Fruit fly (Drosophila melanogaster) whole organism, pupa: ENCODE measurements around the gene CG8673.
A peak's percentile ranks its signal among the peaks of the same experiment; 100 is the strongest.

Experiments
- CG10348 ChIP-seq: fragments of 200-800 bp; sonication (Bioruptor generic); IDR thresholded peaks from 2 replicates; pipeline ENCODE4 v1.3.6; 2022; ENCODE audit warnings: missing biosample characterization, missing genetic modification characterization
- CG12605 ChIP-seq: fragments of 200-800 bp; sonication (Bioruptor generic); IDR thresholded peaks from 2 replicates; pipeline ENCODE4 v1.3.6; 2022; ENCODE audit warnings: missing biosample characterization, missing genetic modification characterization
- CG14655 ChIP-seq: fragments of 200-800 bp; sonication (Bioruptor generic); optimal IDR thresholded peaks from 3 replicates; lab custom pipeline; 2017; ENCODE audit warnings: mild to moderate bottlenecking, missing biosample characterization, missing genetic modification reagents, missing genetic modification characterization
- CG17806 ChIP-seq: fragments of 200-800 bp; sonication (Bioruptor generic); optimal IDR thresholded peaks from 2 replicates; lab custom pipeline; 2018; ENCODE audit warnings: missing biosample characterization, mild to moderate bottlenecking, missing genetic modification characterization, moderate library complexity
- CG32121 ChIP-seq: fragments of 200-800 bp; sonication (Bioruptor generic); IDR thresholded peaks from 2 replicates; pipeline ENCODE4 v1.3.6; 2022; ENCODE audit warnings: missing biosample characterization, missing genetic modification characterization
- CG8159 ChIP-seq: fragments of 200-800 bp; sonication (Bioruptor generic); optimal IDR thresholded peaks from 3 replicates; lab custom pipeline; 2018; ENCODE audit warnings: missing biosample characterization, mild to moderate bottlenecking, missing genetic modification characterization, moderate library complexity
- CG8301 ChIP-seq: fragments of 200-800 bp; sonication (Bioruptor generic); optimal IDR thresholded peaks from 2 replicates; lab custom pipeline; 2018; ENCODE audit warnings: missing biosample characterization, mild to moderate bottlenecking, missing genetic modification characterization
- EcR ChIP-seq: fragments of 200-800 bp; sonication (Bioruptor generic); optimal IDR thresholded peaks from 3 replicates; lab custom pipeline; 2019; ENCODE audit warnings: missing biosample characterization, missing genetic modification characterization, mild to moderate bottlenecking, moderate library complexity, missing genetic modification reagents
- Snoo ChIP-seq: fragments of 200-800 bp; sonication (Bioruptor generic); optimal IDR thresholded peaks from 3 replicates; lab custom pipeline; 2017; ENCODE audit warnings: missing biosample characterization, mild to moderate bottlenecking, missing genetic modification characterization, inconsistent platforms
- gl ChIP-seq: fragments of 200-800 bp; sonication (Bioruptor generic); optimal IDR thresholded peaks from 2 replicates; lab custom pipeline; 2018; ENCODE audit warnings: missing biosample characterization, mild to moderate bottlenecking, missing genetic modification characterization
- rn ChIP-seq: fragments of 200-800 bp; sonication (Bioruptor generic); IDR thresholded peaks from 2 replicates; pipeline ENCODE4 v1.3.6; 2022; ENCODE audit warnings: missing biosample characterization, missing genetic modification characterization

DNA sequence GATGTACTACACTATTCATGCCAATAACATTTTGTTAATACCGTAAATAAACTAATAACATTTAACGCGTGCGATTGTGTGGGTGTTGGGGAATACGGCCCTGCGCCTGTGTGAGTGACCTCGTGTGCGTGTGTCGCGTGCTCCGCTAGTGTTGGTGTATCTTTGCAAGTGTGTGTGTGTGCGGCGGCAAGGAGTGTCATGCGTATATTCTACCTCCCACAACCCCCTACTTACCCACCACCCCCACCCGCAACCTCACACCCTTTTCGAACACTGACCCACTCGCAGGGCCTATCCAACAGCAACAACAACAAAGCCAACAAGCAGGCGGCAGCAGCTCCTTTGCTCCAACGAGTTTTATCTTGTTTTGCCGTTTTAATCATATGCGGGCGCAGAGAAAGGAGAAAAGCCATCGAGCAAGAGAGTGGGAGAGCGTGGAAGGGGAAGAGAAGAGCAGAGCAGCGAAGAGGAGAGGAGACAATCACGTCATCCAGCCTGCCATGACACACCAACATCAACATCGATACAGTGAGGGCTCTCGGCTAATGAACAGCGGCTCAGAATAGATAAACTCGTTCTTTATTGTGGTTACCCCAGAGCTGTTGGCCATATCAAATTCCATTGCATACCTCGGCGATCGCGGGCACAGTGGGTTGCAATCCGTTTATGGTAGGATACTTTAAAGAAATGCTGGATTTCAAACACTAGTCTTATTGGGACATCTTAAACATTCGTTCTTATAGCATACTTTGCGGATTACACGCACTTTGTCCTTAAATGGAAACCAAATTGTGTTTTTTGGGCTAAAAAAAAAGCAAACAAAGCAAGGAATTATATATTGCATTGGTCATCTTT is 39.6 kb upstream of the CG8673 start:
- no peak for TF ChIP-seq CG8159
- TF ChIP-seq CG17806 (tag; lab: Kevin White, UChicago): no peak
- peak; percentile 4 for TF ChIP-seq CG8301 (tag; lab: Kevin White, UChicago)
- TF ChIP-seq gl (tag; lab: Kevin White, UChicago): no peak
- TF ChIP-seq CG14655 (GFP tag; lab: Kevin White, UChicago): peak; percentile 23
- peak; percentile 48 for TF ChIP-seq EcR
- TF ChIP-seq CG12605: no peak; the same call in 1 of the 2 replicates
- no peak for TF ChIP-seq rn (GFP tag; lab: Robert Waterston, UW)
- TF ChIP-seq CG32121 (GFP tag; lab: Robert Waterston, UW): no peak
- no peak for TF ChIP-seq Snoo (tag; lab: Kevin White, UChicago)
- TF ChIP-seq CG10348: no peak
